Worm (Caenorhabditis elegans): ENCODE results near the gene exos-4.1.

exos-4.1 gene

ce11 chrIV:13075625-13076252, 23.1 kb upstream of the exos-4.1 start:
- TF ChIP-seq mep-1 (tag; optimal IDR thresholded peaks at IDR 0.05) (no peak), lin-32 (GFP tag; optimal IDR thresholded peaks at IDR 0.05) (no peak), nhr-76 (tag; optimal IDR thresholded peaks at IDR 0.05) (no peak), lin-13 (tag; optimal IDR thresholded peaks at IDR 0.05) (no peak), nhr-237 (tag; optimal IDR thresholded peaks at IDR 0.05) (no peak), zip-8 (tag; optimal IDR thresholded peaks at IDR 0.05) (no peak), elt-1 (tag; optimal IDR thresholded peaks at IDR 0.05; ENCODE audit: borderline replicate concordance, insufficient read depth) (no peak), sem-2 (GFP tag; optimal IDR thresholded peaks at IDR 0.05) (no peak), nhr-12 (tag; optimal IDR thresholded peaks at IDR 0.05) (no peak), nhr-2 (tag; optimal IDR thresholded peaks at IDR 0.05) (no peak), snpc-4 (tag; optimal IDR thresholded peaks at IDR 0.05) (no peak), hlh-1 (tag; optimal IDR thresholded peaks at IDR 0.05) (no peak), ces-1 (GFP tag; optimal IDR thresholded peaks at IDR 0.05) (no peak), elt-3 (tag; optimal IDR thresholded peaks at IDR 0.05) (no peak), bed-3 (GFP tag; optimal IDR thresholded peaks at IDR 0.05) (no peak), drap-1 (GFP tag; optimal IDR thresholded peaks at IDR 0.05) (no peak), ceh-39 (tag; optimal IDR thresholded peaks at IDR 0.05) (no peak), cnd-1 (tag; optimal IDR thresholded peaks at IDR 0.05) (no peak), tbx-8 (GFP tag; optimal IDR thresholded peaks at IDR 0.05) (no peak), flh-1 (GFP tag; optimal IDR thresholded peaks at IDR 0.05) (no peak)

- TF ChIP-seq tbx-8 (GFP tag; optimal IDR thresholded peaks at IDR 0.05): no peak
- TF ChIP-seq nhr-28 (tag; optimal IDR thresholded peaks at IDR 0.05): no peak
- TF ChIP-seq bed-3 (GFP tag; optimal IDR thresholded peaks at IDR 0.05): no peak
- TF ChIP-seq zip-8 (tag; optimal IDR thresholded peaks at IDR 0.05): no peak
- TF ChIP-seq ceh-43 (GFP tag; optimal IDR thresholded peaks at IDR 0.05): no peak
- TF ChIP-seq flh-1 (GFP tag; optimal IDR thresholded peaks at IDR 0.05): no peak
- TF ChIP-seq nhr-12 (tag; optimal IDR thresholded peaks at IDR 0.05): no peak
- TF ChIP-seq drap-1 (GFP tag; optimal IDR thresholded peaks at IDR 0.05): no peak
- no peak for TF ChIP-seq ces-1 (GFP tag; optimal IDR thresholded peaks at IDR 0.05)
These were observed 22.2 kb upstream of the exos-4.1 start, which contains the start of gene C39E9.7 for ce11 chrIV:13076620-13077019. C39E9.7 (minus strand) TSS chrIV:13076720.

ce11 chrIV:13077694-13078093, 21.1 kb upstream of the exos-4.1 start:
- TF ChIP-seq sptf-1 (tag; optimal IDR thresholded peaks at IDR 0.05): no peak
- no peak for TF ChIP-seq nhr-28 (tag; optimal IDR thresholded peaks at IDR 0.05)
- no peak for TF ChIP-seq ham-2 (GFP tag; optimal IDR thresholded peaks at IDR 0.05)
- no peak for TF ChIP-seq hlh-1 (tag; optimal IDR thresholded peaks at IDR 0.05)
- TF ChIP-seq elt-3 (tag; optimal IDR thresholded peaks at IDR 0.05): no peak
- TF ChIP-seq zip-8 (tag; optimal IDR thresholded peaks at IDR 0.05): no peak
- TF ChIP-seq lin-13 (tag; optimal IDR thresholded peaks at IDR 0.05): no peak
- no peak for TF ChIP-seq ces-1 (GFP tag; optimal IDR thresholded peaks at IDR 0.05)
- no peak for TF ChIP-seq unc-120 (tag; optimal IDR thresholded peaks at IDR 0.05; ENCODE audit: poor library complexity, severe bottlenecking)
- no peak for TF ChIP-seq mab-5 (tag; optimal IDR thresholded peaks at IDR 0.05)

ce11 chrIV:13078342-13078741, 20.5 kb upstream of the exos-4.1 start:
- TF ChIP-seq sem-2 (GFP tag; optimal IDR thresholded peaks at IDR 0.05): no peak

ce11 chrIV:13079119-13079518, 19.7 kb upstream of the exos-4.1 start, which contains the start of gene C39E9.8:
C39E9.8 (plus strand) TSS chrIV:13079446.
- no peak for TF ChIP-seq nhr-76 (tag; optimal IDR thresholded peaks at IDR 0.05)
- TF ChIP-seq ceh-43 (GFP tag; optimal IDR thresholded peaks at IDR 0.05): no peak
- no peak for TF ChIP-seq cnd-1 (tag; optimal IDR thresholded peaks at IDR 0.05)
- no peak for TF ChIP-seq nhr-12 (tag; optimal IDR thresholded peaks at IDR 0.05)
- TF ChIP-seq M03D4.4 (tag; optimal IDR thresholded peaks at IDR 0.05): no peak
- no peak for TF ChIP-seq sptf-1 (tag; optimal IDR thresholded peaks at IDR 0.05)
- TF ChIP-seq lin-13 (tag; optimal IDR thresholded peaks at IDR 0.05): no peak
- no peak for TF ChIP-seq unc-39 (tag; optimal IDR thresholded peaks at IDR 0.05)
- TF ChIP-seq nhr-2 (tag; optimal IDR thresholded peaks at IDR 0.05): no peak
- no peak for TF ChIP-seq tbx-8 (GFP tag; optimal IDR thresholded peaks at IDR 0.05)
- TF ChIP-seq hlh-1 (tag; optimal IDR thresholded peaks at IDR 0.05): no peak
- TF ChIP-seq flh-1 (GFP tag; optimal IDR thresholded peaks at IDR 0.05): no peak

- TF ChIP-seq ceh-83 (GFP tag; optimal IDR thresholded peaks at IDR 0.05): no peak
- no peak for TF ChIP-seq lin-32 (GFP tag; optimal IDR thresholded peaks at IDR 0.05)
- no peak for TF ChIP-seq nhr-28 (tag; optimal IDR thresholded peaks at IDR 0.05)
- no peak for TF ChIP-seq ces-1 (GFP tag; optimal IDR thresholded peaks at IDR 0.05)
- no peak for TF ChIP-seq hlh-1 (tag; optimal IDR thresholded peaks at IDR 0.05)
- no peak for TF ChIP-seq lin-13 (tag; optimal IDR thresholded peaks at IDR 0.05)
- no peak for TF ChIP-seq ham-2 (GFP tag; optimal IDR thresholded peaks at IDR 0.05)
- TF ChIP-seq cnd-1 (tag; optimal IDR thresholded peaks at IDR 0.05): no peak
- no peak for TF ChIP-seq ztf-11 (tag; optimal IDR thresholded peaks at IDR 0.05)
- TF ChIP-seq tbx-8 (GFP tag; optimal IDR thresholded peaks at IDR 0.05): no peak
- TF ChIP-seq mls-2 (tag; optimal IDR thresholded peaks at IDR 0.05): no peak
- TF ChIP-seq nhr-76 (tag; optimal IDR thresholded peaks at IDR 0.05): no peak
- TF ChIP-seq mab-5 (tag; optimal IDR thresholded peaks at IDR 0.05): no peak
- TF ChIP-seq nhr-12 (tag; optimal IDR thresholded peaks at IDR 0.05): no peak
- TF ChIP-seq sptf-1 (tag; optimal IDR thresholded peaks at IDR 0.05): no peak
- no peak for TF ChIP-seq nhr-237 (tag; optimal IDR thresholded peaks at IDR 0.05)
These were observed 18.6 kb upstream of the exos-4.1 start for ce11 chrIV:13080185-13080584.
